Worm (Caenorhabditis elegans) whole organism, dauer: ENCODE data around the gene sec-5.

Experiments
- unc-62 ChIP-seq: sonication (generic microtip); optimal IDR thresholded peaks from 2 replicates; lab custom pipeline; 2017; ENCODE audit warnings: missing biosample characterization, missing genetic modification reagents, missing genetic modification characterization

Gene sec-5

DNA sequence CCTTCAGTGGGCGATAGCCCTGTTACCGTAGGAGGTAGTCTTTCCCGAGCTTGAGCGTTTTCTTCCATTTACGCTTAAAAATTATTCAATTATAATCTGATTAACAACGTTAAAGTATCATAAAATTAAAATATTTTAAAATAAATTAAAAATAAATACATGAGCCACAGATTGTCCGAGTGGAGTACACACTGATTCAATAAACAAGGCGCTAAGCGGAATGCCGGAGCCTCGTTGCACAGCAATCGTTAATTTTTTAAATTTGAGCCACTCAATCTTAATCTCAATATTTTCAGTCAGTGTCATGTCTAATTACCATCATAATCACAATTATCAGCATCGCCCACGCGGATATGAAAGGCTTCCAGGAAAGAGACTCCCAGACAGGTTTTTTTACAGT is at the start of gene sec-5, which contains the start of gene pir-1:
Gene sec-5, minus strand, starts transcription at position 73 of the 400 bp plus-strand sequence.
Gene pir-1, plus strand, starts transcription at position 221 of the 400 bp plus-strand sequence.
- no peak for TF ChIP-seq unc-62 (GFP tag; lab: Kevin White, UChicago)

DNA sequence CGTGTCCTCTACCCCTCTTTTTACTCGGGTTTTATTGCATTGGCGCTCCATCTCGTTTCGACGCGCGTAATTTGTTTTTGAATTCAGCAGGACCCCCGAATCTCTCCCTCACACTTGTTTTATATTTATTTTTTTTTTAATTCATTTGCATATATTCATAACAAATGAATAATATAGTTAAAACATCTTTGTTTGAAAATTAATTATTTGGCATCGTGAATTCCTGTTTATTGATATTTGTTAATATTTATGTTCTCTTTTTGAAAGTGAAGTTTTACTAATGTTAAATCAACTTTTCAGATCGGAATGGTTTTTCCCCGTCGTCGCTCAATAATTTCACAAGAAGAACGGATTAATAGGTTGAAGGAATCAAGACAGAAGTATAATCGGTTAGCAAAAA is 46.0 kb upstream of the sec-5 start, which contains the start of gene ZK1067.3:
Gene ZK1067.3, plus strand, starts transcription at position 301 of the 400 bp plus-strand sequence.
- no peak for TF ChIP-seq unc-62 (GFP tag; lab: Kevin White, UChicago)

DNA sequence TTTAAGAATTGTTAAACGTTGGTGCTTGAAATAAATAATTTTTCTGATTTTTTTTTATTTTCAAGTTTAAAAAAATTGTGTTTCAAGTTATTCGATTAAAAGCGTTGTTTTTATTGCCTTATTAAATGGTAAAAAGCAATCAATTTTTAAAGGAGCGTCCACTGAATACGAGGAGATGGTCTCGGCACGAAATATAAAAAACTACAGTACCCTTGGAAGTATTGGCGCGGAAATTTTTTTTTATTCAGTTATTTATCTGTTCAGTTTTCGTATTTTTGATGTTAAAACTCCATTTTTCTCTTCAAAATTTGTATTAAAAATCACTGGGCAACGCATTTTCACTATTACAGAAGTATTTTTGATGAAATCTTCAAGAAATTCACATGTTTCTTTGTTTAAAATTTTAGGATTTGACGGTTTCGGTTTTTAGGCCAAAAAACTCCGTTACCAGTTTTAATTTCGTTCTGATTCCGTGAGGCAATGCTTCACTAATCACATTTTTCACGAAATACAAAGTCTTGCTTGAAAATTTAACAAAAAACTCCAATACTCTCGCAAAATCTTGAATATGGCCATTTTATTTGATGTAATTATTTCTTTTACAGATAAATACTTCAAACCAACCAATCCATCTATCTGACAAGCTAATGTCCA is 36.2 kb upstream of the sec-5 start, which contains the start of gene znfx-1:
Gene znfx-1, plus strand, starts transcription at position 604 of the 654 bp plus-strand sequence.
- no peak for TF ChIP-seq unc-62 (GFP tag; lab: Kevin White, UChicago)

DNA sequence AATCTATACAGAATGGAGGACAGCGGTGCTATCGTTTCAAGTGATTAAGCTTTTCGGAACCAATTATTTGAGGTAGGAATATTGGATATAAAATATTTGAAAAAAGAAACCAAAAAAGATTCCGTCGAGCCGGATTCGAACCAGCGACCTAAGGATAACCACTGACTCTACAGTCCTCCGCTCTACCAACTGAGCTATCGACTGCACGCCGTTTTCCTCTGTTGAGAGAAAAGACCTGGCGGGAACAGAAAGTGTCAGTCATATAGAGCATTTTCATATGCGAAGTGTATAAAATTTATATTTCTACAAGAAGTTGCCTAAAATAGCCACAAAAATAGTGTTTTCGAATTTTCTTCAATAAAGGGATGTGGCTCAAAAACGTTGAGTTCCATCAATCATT is 34.7 kb upstream of the sec-5 start:
- TF ChIP-seq unc-62 (GFP tag; lab: Kevin White, UChicago), result no peak

DNA sequence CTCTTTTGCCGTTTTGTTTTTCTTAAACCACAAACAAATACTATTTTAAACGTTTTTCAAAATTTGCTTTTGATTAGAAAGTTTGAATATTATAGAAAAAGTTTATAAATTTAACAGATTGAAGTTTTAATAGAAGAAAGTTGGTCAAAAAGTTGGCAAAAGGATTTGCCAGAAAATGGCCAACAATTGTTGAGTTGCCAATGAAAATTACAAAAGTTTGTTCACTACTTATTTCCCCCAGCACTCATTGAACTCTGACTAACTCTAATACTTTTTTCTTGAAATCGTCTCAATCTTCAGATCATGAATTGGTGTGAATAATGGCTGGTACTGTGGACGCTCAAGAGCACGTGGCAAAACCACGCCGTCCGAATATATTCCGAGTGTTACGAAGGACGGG is 33.1 kb upstream of the sec-5 start, which contains the start of gene ZK1067.4:
Gene ZK1067.4, plus strand, starts transcription at position 301 of the 400 bp plus-strand sequence.
- TF ChIP-seq unc-62 (GFP tag; lab: Kevin White, UChicago), result no peak

DNA sequence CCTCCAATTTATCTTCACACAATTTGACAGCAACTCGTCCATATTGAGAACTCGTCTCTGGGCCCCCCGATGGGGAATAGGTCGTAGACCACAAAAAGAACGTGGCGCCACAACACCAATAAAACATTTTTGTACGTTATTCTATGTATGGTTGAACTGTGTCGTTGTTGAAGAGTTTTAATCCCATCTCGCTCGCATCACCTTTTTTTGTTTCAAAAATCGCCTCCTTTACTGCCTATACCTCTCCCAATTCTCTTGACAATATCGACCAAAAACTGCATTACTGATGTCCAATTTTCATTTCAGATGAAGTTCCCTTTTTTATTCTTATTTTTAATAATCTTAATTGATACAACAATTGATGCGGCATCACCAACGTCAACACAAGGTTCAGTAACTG is 20.3 kb upstream of the sec-5 start, which contains the start of gene let-23:
Gene let-23, plus strand, starts transcription at position 301 of the 400 bp plus-strand sequence.
- TF ChIP-seq unc-62 (GFP tag; lab: Kevin White, UChicago), result no peak

DNA sequence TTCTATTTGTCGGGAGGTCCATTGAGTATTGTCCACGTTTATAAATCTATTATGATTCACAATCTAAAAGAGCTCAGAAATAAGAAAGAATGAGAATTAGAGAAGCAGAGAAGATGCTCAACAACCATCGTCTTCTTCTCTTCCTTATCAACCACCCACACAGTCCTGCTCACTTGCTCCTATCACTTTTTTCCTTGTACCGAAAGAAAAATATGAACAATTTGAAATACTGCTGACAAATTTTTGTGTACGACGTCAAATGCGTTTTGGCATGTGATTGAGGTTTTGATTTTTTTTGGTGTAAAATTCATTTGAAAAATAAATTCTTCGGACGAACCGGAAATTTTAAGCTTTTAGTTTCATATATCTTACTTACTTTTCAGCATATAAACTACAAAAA is 19.4 kb upstream of the sec-5 start:
- no peak for TF ChIP-seq unc-62 (GFP tag; lab: Kevin White, UChicago)

DNA sequence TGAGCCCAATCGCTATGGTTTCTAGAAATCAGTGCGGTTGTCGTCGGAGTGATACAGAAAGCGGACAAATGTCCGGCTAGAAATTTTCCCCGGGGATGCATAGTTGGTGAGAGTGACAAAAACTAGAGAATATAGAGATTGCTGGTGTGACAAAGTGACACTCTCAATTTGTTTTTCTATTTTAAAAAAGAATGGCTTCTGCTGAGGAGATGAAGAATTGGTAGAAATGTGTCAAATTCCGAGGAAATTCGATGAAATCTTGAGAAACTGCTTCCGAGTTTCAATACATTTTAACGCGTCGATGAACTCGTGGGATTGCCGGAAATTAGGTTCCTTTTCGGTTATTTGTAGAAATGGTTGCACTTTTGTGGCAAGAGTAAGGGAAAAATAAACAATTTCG is 17.2 kb upstream of the sec-5 start, which contains the start of gene twk-4:
Gene twk-4, minus strand, starts transcription at position 101 of the 400 bp plus-strand sequence.
- no peak for TF ChIP-seq unc-62 (GFP tag; lab: Kevin White, UChicago)

DNA sequence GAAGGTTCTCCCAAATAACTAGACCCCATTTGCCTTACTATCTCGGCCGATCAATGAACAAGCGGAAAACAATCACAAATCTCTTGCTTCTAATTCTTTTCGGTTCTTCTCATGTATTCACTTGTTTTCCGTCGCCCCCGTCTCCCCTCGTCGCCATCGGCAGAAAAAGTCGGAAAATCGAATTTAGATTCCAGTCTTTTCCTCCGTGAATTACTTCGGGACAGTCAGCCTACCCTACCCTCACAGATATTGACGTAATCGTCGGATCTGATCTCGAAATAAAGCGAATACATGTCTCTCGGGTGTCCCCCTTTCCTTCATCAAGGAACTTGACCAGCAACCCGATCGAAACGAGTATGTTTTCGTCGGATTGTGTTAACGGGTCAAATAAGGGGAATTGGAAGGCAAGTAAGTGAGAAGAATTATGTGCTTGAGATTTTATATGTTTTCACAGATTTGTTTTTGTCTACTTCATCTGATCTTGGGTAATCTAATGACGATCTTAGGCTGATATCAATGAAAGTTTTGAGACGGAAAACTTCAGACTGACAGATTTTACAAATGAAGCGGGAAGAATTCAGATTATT is 13.7 kb upstream of the sec-5 start:
- no peak for TF ChIP-seq unc-62 (GFP tag; lab: Kevin White, UChicago)

DNA sequence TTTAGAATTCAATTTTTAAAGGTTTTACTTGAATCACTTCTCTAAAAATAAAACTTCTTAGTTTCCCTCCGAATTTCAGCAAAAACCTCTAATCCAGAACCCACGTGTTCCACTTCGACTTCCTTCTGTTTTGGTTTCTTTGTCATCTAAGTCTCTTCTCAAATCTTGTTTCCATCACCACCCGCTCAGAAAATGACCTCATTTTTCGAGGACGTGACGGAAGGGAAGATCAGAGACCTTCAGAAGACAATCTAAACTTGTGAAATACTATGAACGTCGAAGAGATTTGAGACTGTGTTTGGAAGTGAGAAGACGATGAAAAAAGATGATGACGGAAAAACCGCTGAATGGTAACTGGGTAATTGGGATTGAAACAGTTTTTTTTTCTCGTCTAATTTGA is 12.7 kb upstream of the sec-5 start:
- TF ChIP-seq unc-62 (GFP tag; lab: Kevin White, UChicago), result no peak

DNA sequence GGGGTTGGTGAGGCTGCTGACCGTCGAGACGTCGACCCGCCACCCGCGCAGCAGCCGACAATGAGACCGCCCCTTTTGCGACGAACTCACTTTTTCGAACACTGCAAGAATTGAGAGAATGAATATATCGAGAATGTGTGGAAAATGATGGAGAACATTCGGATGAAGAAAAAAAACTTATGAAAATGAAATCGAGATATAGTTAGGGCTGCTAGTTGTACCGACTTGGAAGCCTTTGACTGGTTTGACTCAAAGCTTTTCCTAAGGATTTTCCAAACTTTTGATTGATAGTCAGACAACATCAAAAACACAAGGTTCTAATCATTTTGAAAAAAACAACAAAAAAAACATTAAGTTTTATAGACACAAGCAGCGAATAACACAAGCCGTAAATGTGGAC is 11.4 kb upstream of the sec-5 start, which contains the start of gene sym-2:
Gene sym-2, minus strand, starts transcription at position 101 of the 400 bp plus-strand sequence.
- no peak for TF ChIP-seq unc-62 (GFP tag; lab: Kevin White, UChicago)

DNA sequence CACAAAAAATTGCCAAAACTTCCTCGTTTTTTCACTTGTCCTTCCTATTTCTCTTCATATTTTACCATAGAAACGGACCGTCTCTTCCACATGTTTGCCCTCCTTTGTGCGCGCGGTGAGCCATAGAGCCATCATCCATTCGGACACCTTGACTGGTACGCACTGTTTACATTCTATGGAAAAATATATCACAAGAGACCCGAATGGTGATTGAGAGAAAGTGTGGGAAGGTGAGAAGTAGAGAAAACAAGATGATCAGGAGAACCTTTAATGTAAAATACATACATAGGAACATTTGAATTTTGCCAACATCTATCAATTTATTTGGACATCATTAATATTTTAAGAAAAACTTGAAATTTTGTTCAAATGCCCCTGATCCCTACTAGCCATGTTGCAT is 9.0 kb upstream of the sec-5 start:
- TF ChIP-seq unc-62 (GFP tag; lab: Kevin White, UChicago), result no peak

DNA sequence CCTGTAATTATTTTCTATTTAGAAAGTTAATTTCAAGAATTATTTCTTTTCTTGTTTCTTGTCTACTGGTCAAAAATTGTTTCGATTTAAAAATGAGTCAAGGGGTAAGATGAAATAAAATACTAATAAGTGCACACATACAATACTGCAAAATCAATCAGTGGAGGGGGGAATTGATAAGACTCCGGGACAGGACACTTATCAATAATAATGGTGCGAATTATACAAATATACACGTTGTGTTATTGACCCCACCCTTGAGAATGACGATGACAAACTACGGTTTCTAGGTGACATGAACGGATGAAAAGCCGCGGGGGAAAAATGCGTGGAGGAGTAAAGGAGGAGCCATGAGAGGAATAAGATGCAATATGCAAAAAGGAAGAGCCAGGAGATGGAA is 4.2 kb upstream of the sec-5 start:
- no peak for TF ChIP-seq unc-62 (GFP tag; lab: Kevin White, UChicago)

DNA sequence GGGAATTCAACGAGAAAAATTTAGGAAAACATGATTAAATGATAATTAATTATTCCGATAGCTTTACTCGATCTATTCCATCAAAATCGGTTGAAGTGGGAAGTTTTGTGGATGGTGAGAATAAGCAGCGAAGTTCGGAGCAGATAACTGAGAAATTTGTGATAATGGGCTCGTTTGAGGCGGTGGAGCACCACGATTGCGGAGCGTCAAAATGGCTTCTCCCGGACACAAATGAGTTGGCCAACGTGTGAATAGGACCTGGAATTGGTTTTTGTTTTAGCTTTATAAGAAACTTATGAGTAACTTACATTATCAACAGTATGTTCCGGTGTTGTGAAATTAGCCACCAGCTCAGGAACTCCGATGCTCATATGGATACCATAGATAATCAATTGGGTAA is 1.9 kb upstream of the sec-5 start:
- no peak for TF ChIP-seq unc-62 (GFP tag; lab: Kevin White, UChicago)

DNA sequence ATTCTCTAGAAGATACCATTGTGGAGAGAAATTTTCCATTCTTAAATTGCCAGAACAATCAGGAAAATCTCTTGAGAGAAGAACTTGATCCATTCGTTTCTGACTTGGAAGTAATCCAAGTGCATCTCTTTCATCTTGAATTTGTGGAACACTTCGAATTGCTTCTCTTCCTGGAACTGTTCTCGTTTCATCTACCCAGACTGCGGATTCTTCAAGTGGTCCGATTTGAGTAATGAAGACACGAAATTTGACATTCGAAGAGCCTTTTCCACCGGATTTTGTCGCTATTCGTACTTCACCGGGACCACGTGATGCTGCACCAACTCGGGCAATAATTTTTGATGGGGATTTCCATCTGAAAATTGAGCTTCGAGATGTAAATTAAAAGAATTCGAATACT is 429 bp downstream of the sec-5 start:
- no peak for TF ChIP-seq unc-62 (GFP tag; lab: Kevin White, UChicago)

DNA sequence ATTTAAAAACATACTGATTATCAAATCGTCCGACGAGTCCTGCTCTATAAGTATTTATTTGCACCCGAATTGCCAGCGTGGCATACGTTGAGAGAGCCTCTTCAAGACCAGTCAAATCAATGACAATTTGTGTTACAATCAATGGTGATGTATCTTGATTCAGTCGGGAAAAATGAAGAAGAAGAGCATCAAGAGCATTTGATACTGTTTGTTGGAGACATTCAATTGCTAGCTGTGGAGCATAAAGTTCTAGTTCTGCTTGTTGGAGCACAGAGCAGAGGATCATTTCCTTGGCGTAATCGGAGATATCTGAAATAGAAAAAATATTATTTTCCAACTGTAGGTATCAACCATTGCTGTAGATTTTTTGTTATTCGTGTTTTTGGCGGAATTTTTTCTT is 3.5 kb downstream of the sec-5 start:
- no peak for TF ChIP-seq unc-62 (GFP tag; lab: Kevin White, UChicago)

DNA sequence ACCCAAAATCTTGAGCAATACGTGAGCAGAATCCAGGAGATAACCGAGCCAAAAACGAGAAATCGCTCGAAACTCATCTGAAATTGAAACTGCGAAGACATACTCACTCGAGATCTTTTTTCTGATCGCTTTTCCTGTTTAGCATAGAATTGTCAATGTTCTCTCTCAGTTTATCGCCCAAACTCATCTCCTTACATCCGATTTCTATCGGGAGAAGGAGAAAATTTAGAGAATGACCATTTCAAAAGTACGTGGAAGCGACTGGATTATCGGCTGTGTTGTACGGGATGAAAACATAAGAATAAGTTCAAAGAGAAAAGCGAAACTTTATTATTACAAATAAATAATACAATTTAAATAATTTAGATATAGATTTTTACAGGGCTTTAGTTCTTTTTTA is 4.1 kb downstream of the sec-5 start, which contains the start of gene T23G7.2:
Gene T23G7.2, minus strand, starts transcription at position 101 of the 400 bp plus-strand sequence.
- TF ChIP-seq unc-62 (GFP tag; lab: Kevin White, UChicago), result no peak
